Worm (Caenorhabditis elegans) whole organism, L2 larva: ENCODE data around the gene frpr-4.

Experiments used
- nhr-77 ChIP-seq: fragments of 150-350 bp; optimal IDR thresholded peaks from 2 replicates; lab custom pipeline; 2014; ENCODE audit warnings: missing biosample characterization, missing genetic modification characterization
- snpc-4 ChIP-seq: fragments of 150-350 bp; optimal IDR thresholded peaks from 2 replicates; lab custom pipeline; 2014; ENCODE audit warnings: missing biosample characterization, missing genetic modification characterization

DNA sequence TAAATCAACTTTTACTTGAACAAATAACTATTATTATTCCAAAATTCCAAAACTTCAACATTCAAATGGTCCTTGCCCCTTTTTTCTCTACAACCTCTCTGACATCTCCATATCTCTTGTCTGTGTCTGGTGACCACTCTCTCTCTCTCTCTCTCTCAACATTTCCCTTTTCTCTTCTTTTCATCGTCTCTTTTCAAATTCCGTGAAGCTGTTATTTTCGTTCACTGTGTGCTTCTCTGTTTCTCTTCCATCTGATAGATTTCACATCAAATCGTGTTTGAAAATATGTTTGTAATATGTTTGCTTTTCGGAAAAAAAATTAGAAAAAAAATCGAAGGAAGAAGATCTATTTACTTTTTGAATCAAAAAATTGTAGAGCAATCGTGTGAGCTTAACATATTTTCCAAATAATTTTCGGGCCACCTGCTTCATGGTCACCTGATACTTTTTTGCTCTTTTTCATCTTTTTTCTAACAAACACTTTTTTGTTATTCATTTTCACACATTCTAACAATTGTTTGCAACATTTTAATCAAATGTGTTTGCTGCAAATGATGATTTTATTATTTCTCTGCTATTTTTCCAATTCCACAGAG lies 54.2 kb downstream of the frpr-4 start:
- peak; percentile 6 for TF ChIP-seq snpc-4 (tag; lab: Kevin White, UChicago)
- TF ChIP-seq nhr-77 = no peak
